Worm (Caenorhabditis elegans): ENCODE data around the gene F46C3.7.

F46C3.7 gene

DNA sequence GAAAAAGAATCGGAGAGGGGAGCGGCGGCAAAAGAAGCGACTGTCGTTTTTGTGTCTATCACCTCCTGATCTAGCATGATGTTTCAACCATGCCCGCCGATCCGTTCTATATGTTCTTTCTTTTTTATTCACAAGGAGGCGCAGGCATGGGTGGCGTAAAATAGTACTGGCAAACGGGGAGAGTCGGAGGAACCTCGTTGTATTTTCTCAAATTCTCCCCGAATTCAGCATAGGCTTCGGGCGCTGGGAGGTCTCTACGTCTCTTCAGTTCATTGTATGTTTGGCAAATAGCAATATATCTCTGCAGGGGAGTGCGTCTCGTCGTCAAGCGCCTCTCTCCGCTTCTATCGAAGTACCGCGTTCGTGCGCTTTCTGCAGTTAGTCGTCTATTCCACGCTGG, 25.4 kb downstream of the F46C3.7 start, which contains the start of gene lin-14 (continued):
- peak; percentile 38 for TF ChIP-seq pag-3 (tag; optimal IDR thresholded peaks at IDR 0.05; ENCODE audit: borderline replicate concordance, insufficient read depth)
- peak in 1 of 2 experiments; percentile 64 for TF ChIP-seq mdl-1 (tag; optimal IDR thresholded peaks at IDR 0.05)
- peak in 1 of 2 experiments; percentile 62 for TF ChIP-seq egl-27 (tag; optimal IDR thresholded peaks at IDR 0.05)
- no peak for TF ChIP-seq lin-15B (tag; optimal IDR thresholded peaks at IDR 0.05)
- TF ChIP-seq rnt-1 (tag; optimal IDR thresholded peaks at IDR 0.05) = peak; percentile 51
- TF ChIP-seq tlp-1 (tag; optimal IDR thresholded peaks at IDR 0.05) = no peak
- TF ChIP-seq nhr-77 (tag; optimal IDR thresholded peaks at IDR 0.05) = peak; percentile 67
- peak; percentile 36 for TF ChIP-seq fos-1 (tag; optimal IDR thresholded peaks at IDR 0.05)
- no peak for TF ChIP-seq aha-1 (tag; optimal IDR thresholded peaks at IDR 0.05)
- peak; percentile 60 for TF ChIP-seq jun-1 (tag; optimal IDR thresholded peaks at IDR 0.05)
- TF ChIP-seq skn-1 (tag; optimal IDR thresholded peaks at IDR 0.05) = peak; percentile 58
- TF ChIP-seq nhr-71 (tag; optimal IDR thresholded peaks at IDR 0.05) = peak; percentile 86
- TF ChIP-seq mef-2 (tag; optimal IDR thresholded peaks at IDR 0.05) = no peak
- peak; percentile 85 for TF ChIP-seq nhr-20 (tag; optimal IDR thresholded peaks at IDR 0.05)
- peak; percentile 3 for TF ChIP-seq sup-37 (GFP tag; optimal IDR thresholded peaks at IDR 0.05)
- peak; percentile 25 to 50 for TF ChIP-seq lin-35 (GFP tag; optimal IDR thresholded peaks at IDR 0.05)
- peak; percentile 82 for TF ChIP-seq mep-1 (tag; optimal IDR thresholded peaks at IDR 0.05)
- TF ChIP-seq ceh-82 (tag; optimal IDR thresholded peaks at IDR 0.05) = peak; percentile 14 to 64 (median 58)
- TF ChIP-seq blmp-1 (tag; optimal IDR thresholded peaks at IDR 0.05) = peak; percentile 75
- peak; percentile 52 for TF ChIP-seq xbp-1 (tag; optimal IDR thresholded peaks at IDR 0.05)
- TF ChIP-seq tbx-2 (tag; optimal IDR thresholded peaks at IDR 0.05) = peak; percentile 76
- TF ChIP-seq egl-13 (tag; optimal IDR thresholded peaks at IDR 0.05) = peak; percentile 27
- peak; percentile 85 for TF ChIP-seq unc-130 (tag; optimal IDR thresholded peaks at IDR 0.05)
- no peak for TF ChIP-seq hlh-4 (tag; optimal IDR thresholded peaks at IDR 0.05)
- TF ChIP-seq nhr-85 (tag) = peak; percentile 91

DNA sequence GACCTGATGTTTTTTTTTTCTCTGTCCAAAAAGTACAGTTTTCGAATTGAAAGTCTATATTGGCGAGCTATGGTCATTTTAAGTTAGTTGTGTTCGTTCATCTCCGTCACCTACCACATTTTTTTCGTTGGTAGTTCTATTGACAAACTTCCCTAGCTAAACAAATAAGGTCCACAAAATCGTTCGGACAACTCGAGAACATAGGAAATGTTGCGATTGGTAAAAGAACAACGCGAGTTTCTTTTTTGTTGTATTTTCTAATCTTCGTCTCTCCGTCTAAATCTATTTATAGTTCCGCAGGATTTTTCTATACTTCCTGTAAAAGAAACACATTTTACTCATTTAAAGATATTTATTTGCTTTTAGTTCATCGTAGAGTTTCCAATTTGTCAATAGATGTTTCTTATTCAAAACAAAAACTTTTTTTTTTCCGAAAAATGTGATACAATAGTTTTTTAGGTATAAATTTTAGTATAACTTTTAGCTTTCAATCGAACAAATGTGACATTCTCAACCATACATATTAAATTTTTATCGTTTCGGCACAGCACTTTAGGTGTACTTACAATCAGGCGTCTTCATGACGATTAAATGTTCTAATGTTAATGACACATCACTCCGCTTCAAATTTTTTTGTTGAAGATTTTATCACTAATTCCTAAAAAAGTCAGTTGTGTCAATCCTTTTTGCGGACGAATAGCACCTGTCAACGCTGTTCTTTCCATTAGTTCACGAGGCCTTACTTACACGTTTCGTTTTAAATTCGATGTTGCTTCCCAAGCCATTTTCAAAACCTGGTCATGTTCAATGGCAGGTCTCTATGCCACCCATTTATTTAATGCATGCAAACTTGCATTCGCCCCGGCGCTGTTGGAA, 26.8 kb downstream of the F46C3.7 start:
- no peak for TF ChIP-seq lsy-2 (tag; optimal IDR thresholded peaks at IDR 0.05)
- TF ChIP-seq blmp-1 (tag; optimal IDR thresholded peaks at IDR 0.05) = no peak
- TF ChIP-seq efl-1 (optimal IDR thresholded peaks at IDR 0.05) = no peak
- peak in 1 of 2 experiments; percentile 59 for TF ChIP-seq efl-1 (GFP tag; optimal IDR thresholded peaks at IDR 0.05 in 1 of 2)

DNA sequence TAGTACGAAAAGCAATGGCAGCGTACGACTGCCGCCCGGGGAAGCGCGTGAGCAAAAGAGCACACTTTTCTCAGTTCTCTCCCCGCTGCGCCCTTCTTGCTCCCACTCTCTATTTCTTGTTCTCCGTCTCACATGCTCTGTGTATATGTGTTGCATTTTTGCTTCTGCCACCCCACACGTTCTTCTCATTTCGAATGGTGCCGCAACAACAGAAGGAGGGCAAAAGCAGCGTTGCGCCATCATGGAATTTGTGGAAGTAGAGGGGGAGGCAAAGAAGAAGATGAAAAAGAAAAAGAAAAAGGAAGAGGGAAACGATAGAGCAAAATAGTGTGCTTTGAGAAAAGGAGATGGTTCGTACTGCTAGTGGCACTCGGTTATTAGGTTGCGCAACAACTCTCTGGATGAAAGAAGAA, 27.5 kb downstream of the F46C3.7 start:
- TF ChIP-seq zag-1 (tag; optimal IDR thresholded peaks at IDR 0.05) (peak; percentile 44), nhr-20 (tag; optimal IDR thresholded peaks at IDR 0.05) (peak; percentile 46), elt-3 (tag; optimal IDR thresholded peaks at IDR 0.05) (no peak), nhr-19 (GFP tag; conservative IDR thresholded peaks at IDR 0.05) (peak; percentile 41), nhr-71 (tag; optimal IDR thresholded peaks at IDR 0.05) (peak; percentile 82), mef-2 (tag; optimal IDR thresholded peaks at IDR 0.05) (no peak), lin-35 (GFP tag; optimal IDR thresholded peaks at IDR 0.05) (peak; percentile 29 to 48), jun-1 (tag; optimal IDR thresholded peaks at IDR 0.05) (peak; percentile 35), snu-23 (GFP tag; optimal IDR thresholded peaks at IDR 0.05) (peak; percentile 69), pag-3 (tag; optimal IDR thresholded peaks at IDR 0.05; ENCODE audit: borderline replicate concordance, insufficient read depth) (peak; percentile 96), tlp-1 (tag; optimal IDR thresholded peaks at IDR 0.05) (no peak), ceh-63 (GFP tag; optimal IDR thresholded peaks at IDR 0.05) (no peak), C16A3.4 (tag; optimal IDR thresholded peaks at IDR 0.05) (peak; percentile 41), alr-1 (tag; optimal IDR thresholded peaks at IDR 0.05; ENCODE audit: borderline replicate concordance) (no peak), fos-1 (tag; optimal IDR thresholded peaks at IDR 0.05) (no peak), egl-27 (tag; optimal IDR thresholded peaks at IDR 0.05) (no peak), ces-1 (GFP tag; optimal IDR thresholded peaks at IDR 0.05) (peak; percentile 63), xbp-1 (tag; optimal IDR thresholded peaks at IDR 0.05) (peak; percentile 54), dsc-1 (tag; optimal IDR thresholded peaks at IDR 0.05) (peak; percentile 83), dpl-1 (GFP tag; optimal IDR thresholded peaks at IDR 0.05) (peak in 1 of 3 experiments; percentile 24), unc-30 (tag; optimal IDR thresholded peaks at IDR 0.05) (no peak), mab-9 (GFP tag; IDR thresholded peaks at IDR 0.05) (0 out of 2 replicates have a peak, but pooled peaks have one; percentile 41), lir-3 (tag; optimal IDR thresholded peaks at IDR 0.05; ENCODE audit: poor library complexity) (no peak), ztf-11 (tag; optimal IDR thresholded peaks at IDR 0.05) (peak in 1 of 2 experiments; percentile 38), lsy-2 (tag; optimal IDR thresholded peaks at IDR 0.05) (peak; percentile 43 to 65), hlh-4 (tag; optimal IDR thresholded peaks at IDR 0.05) (no peak), lin-15B (tag; optimal IDR thresholded peaks at IDR 0.05) (no peak), nhr-28 (tag; optimal IDR thresholded peaks at IDR 0.05) (no peak), lin-13 (GFP tag; optimal IDR thresholded peaks at IDR 0.05) (peak; percentile 6), snpc-4 (tag; optimal IDR thresholded peaks at IDR 0.05) (no peak)

Data from whole organism, L1 larva.